Fruit fly (Drosophila melanogaster): ENCODE data around the gene CG44422.
A peak's percentile ranks its signal among the peaks of the same experiment; 100 is the strongest.

The CG44422 gene

DNA sequence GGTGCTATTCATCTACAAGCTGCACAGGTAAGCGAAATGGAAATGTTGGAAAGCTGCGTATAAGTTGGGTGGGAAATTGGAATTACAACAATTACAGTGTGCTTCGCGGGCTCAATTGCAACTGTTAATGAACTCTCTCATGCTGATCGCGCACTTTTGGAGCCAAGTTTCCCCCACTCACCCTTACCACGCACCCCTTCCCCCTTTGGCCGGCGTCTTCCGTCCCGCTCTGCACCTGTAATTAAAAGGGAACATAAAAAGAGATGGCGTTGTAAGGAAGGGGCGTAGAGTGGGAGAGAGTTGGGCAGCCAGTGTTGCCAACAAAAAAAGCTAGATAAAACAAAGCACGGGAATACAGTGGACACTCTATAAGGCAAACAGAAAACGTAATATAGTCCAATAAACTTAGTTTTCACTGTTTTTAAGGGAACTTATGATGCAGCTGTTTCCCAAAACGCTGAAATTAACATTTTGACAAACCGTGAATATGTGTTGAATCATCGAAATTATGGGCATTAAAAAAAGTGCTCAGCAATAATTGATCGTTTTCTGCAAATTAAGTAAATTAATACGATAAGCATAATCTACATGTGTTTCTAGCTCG, 38.2 kb upstream of the CG44422 start (continued):
- TF ChIP-seq exex (tag; optimal IDR thresholded peaks at IDR 0.05) (peak; percentile 18), phol (tag; optimal IDR thresholded peaks at IDR 0.05) (peak; percentile 4), zfh2 (GFP tag; optimal IDR thresholded peaks at IDR 0.05) (no peak), kah (GFP tag; optimal IDR thresholded peaks at IDR 0.05) (no peak), CG12391 (tag; optimal IDR thresholded peaks at IDR 0.05) (peak; percentile 18), CG8290 (GFP tag; optimal IDR thresholded peaks at IDR 0.05) (no peak), CG8290 (tag; optimal IDR thresholded peaks at IDR 0.05) (peak in 1 of 2 experiments; percentile 2), Ada2b (GFP tag; IDR thresholded peaks at IDR 0.05) (no peak), CG18619 (GFP tag; optimal IDR thresholded peaks at IDR 0.05) (peak; percentile 13), Bteb2 (GFP tag; optimal IDR thresholded peaks at IDR 0.05) (no peak)

- TF ChIP-seq CG11093 (GFP tag; IDR thresholded peaks at IDR 0.05) (no peak), Drgx (GFP tag; IDR thresholded peaks at IDR 0.05) (0 out of 2 replicates have a peak, but pooled peaks have one; percentile 25), CG18619 (GFP tag; optimal IDR thresholded peaks at IDR 0.05) (no peak), CG8924 (tag; optimal IDR thresholded peaks at IDR 0.05) (peak; percentile 57), CG14667 (GFP tag; IDR thresholded peaks at IDR 0.05) (no peak), sob (GFP tag; IDR thresholded peaks at IDR 0.05) (no peak), bsh (GFP tag; optimal IDR thresholded peaks at IDR 0.05) (peak in 1 of 2 experiments; percentile 47), psq (GFP tag; optimal IDR thresholded peaks at IDR 0.05) (peak; percentile 82), Rfx (GFP tag; IDR thresholded peaks at IDR 0.05) (peak; percentile 2; the same call in 1 of the 2 replicates), CG12659 (GFP tag; optimal IDR thresholded peaks at IDR 0.05) (peak; percentile 23), MBD-R2 (GFP tag; IDR thresholded peaks at IDR 0.05) (peak; percentile 6; the same call in 1 of the 2 replicates), Myb (GFP tag; optimal IDR thresholded peaks at IDR 0.05) (peak; percentile 9), gfzf (GFP tag; optimal IDR thresholded peaks at IDR 0.05) (peak; percentile 10), CG32772 (GFP tag; IDR thresholded peaks at IDR 0.05) (peak; percentile 27; the same call in 1 of the 2 replicates), sqz (GFP tag; optimal IDR thresholded peaks at IDR 0.05) (peak; percentile 13), inv (GFP tag; IDR thresholded peaks at IDR 0.05; ENCODE audit: partially characterized antibody) (no peak)
Observed at dm6 chrX:11339868-11340548, 37.4 kb upstream of the CG44422 start, which contains the start of the genes CG34348 and Kap3. TSS of gene CG34348 (plus strand) at chrX:11339873. TSS of gene Kap3 (minus strand) at chrX:11340084.

DNA sequence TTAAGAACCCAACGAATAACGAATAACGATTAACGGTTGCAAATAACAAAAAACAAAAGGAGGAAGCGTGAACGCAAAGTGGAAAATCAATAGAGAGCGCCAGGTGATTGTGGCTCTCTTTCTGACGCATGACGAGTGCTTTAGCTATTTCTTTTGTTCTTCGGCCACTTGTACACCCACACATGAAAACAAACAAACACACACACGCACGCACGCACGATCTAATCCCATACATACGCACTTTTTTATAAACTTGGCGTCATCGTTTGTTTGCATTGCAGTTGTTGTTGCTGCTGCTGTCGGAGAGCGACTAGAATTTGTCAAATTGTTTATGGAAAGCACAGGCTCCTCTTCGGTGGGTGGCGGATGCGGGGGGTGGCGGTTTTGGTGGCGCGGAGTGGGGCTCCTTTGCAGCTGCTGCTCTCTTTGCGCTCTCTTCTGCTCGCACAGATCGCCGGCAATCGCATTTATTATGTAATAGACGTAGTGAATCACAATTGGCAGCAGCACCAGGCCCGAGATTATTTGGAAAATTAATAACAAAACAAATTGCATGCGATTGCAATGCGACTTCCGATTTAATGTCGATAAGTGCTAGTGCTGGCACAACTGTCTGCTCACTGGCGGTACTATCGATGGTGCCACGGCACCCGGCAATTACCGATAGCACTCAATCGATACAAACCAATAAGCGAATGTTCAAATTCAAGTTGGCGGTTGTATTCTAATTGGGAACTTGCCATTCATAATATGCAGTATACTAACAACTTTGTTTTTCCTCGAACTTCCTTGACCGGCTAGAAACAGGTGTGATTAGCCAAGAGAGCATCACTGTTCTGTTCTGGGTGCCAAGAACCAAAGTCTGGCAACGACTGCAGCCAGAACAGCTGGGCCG, 36.6 kb upstream of the CG44422 start:
- TF ChIP-seq CG10366 (GFP tag; IDR thresholded peaks at IDR 0.05) (no peak; the same call in 1 of the 2 replicates), CG14441 (GFP tag; IDR thresholded peaks at IDR 0.05) (no peak), bbx (GFP tag; IDR thresholded peaks at IDR 0.05; ENCODE audit: partially characterized antibody) (peak; percentile 87), Abd-B (GFP tag; optimal IDR thresholded peaks at IDR 0.05) (peak; percentile 53), Usf (GFP tag; optimal IDR thresholded peaks at IDR 0.05) (no peak), sob (GFP tag; IDR thresholded peaks at IDR 0.05) (0 out of 2 replicates have a peak, but pooled peaks have one; percentile 16), Hmr (GFP tag; optimal IDR thresholded peaks at IDR 0.05) (peak; percentile 55), NC2β (GFP tag; optimal IDR thresholded peaks at IDR 0.05) (peak; percentile 9), CG31224 (GFP tag; IDR thresholded peaks at IDR 0.05) (no peak), pho (GFP tag; optimal IDR thresholded peaks at IDR 0.05) (peak; percentile 53), CG15514 (GFP tag; optimal IDR thresholded peaks at IDR 0.05) (peak; percentile 78), HLH4C (GFP tag; IDR thresholded peaks at IDR 0.05; ENCODE audit: partially characterized antibody) (peak; percentile 91), shn (GFP tag; optimal IDR thresholded peaks at IDR 0.05) (peak; percentile 45), CG9797 (GFP tag; optimal IDR thresholded peaks at IDR 0.05) (peak; percentile 56), bsh (GFP tag; optimal IDR thresholded peaks at IDR 0.05) (peak in 1 of 2 experiments; percentile 9), CG12236 (GFP tag; optimal IDR thresholded peaks at IDR 0.05) (no peak), Deaf1 (tag; optimal IDR thresholded peaks at IDR 0.05) (no peak), lov (optimal IDR thresholded peaks at IDR 0.05) (no peak), lov (GFP tag; IDR thresholded peaks at IDR 0.05) (0 out of 3 replicates have a peak, but pooled peaks have one; percentile 29), CG2202 (tag; optimal IDR thresholded peaks at IDR 0.05) (no peak), ttk (GFP tag; IDR thresholded peaks at IDR 0.05) (no peak)
